Worm (Caenorhabditis elegans): ENCODE measurements around the gene rpl-20.

- no peak for TF ChIP-seq flt-1 (GFP tag; IDR thresholded peaks at IDR 0.05)
- no peak for TF ChIP-seq ref-1 (GFP tag; conservative IDR thresholded peaks at IDR 0.05)
- TF ChIP-seq ztf-29 (GFP tag; IDR thresholded peaks at IDR 0.05) = no peak
- TF ChIP-seq T22C8.4 (GFP tag; IDR thresholded peaks at IDR 0.05) = no peak
- no peak for TF ChIP-seq med-1 (GFP tag; optimal IDR thresholded peaks at IDR 0.05; ENCODE audit: insufficient read depth)
- no peak for TF ChIP-seq klf-2 (GFP tag; conservative IDR thresholded peaks at IDR 0.05)
- no peak for TF ChIP-seq cog-1 (tag; optimal IDR thresholded peaks at IDR 0.05)
- TF ChIP-seq ztf-23 (GFP tag; IDR thresholded peaks at IDR 0.05) = no peak
- TF ChIP-seq tab-1 (GFP tag; IDR thresholded peaks at IDR 0.05) = no peak
These were observed 45.7 kb downstream of the rpl-20 start, which contains the start of gene ogdh-1 for ce11 chrIV:4703911-4704310.

Data from whole organism, midembryonic.